Worm (Caenorhabditis elegans) whole organism, young adult: ENCODE results near the gene tag-77.

Source experiments
- B0019.2 ChIP-seq: fragments of 200-800 bp; sonication (Bioruptor generic); conservative IDR thresholded peaks from 2 replicates; pipeline ENCODE4 v1.3.6; 2022; ENCODE audit warnings: missing genetic modification reagents, missing genetic modification characterization, missing compliant biosample characterization
- B0336.3 ChIP-seq: fragments of 200-800 bp; sonication (Bioruptor generic); IDR thresholded peaks from 2 replicates; pipeline ENCODE4 v1.3.6; 2022; ENCODE audit warnings: missing genetic modification characterization, missing compliant biosample characterization
- F23B12.7 ChIP-seq: sonication (generic microtip); optimal IDR thresholded peaks from 2 replicates; lab custom pipeline; 2017; ENCODE audit warnings: missing genetic modification characterization, mild to moderate bottlenecking, missing compliant biosample characterization, antibody characterized with exemption, moderate library complexity; ENCODE audit not compliant: insufficient read depth
- F33H1.4 ChIP-seq: fragments of 200-800 bp; sonication (Bioruptor generic); IDR thresholded peaks from 2 replicates; pipeline ENCODE4 v1.3.6; 2022; ENCODE audit warnings: missing genetic modification reagents, missing genetic modification characterization, missing compliant biosample characterization
- F49E8.2 ChIP-seq: sonication (generic microtip); optimal IDR thresholded peaks from 3 replicates; lab custom pipeline; 2017; ENCODE audit warnings: missing genetic modification characterization, mild to moderate bottlenecking, missing compliant biosample characterization, antibody characterized with exemption, moderate library complexity; ENCODE audit not compliant: insufficient read depth
- F55B11.4 ChIP-seq: sonication (generic microtip); optimal IDR thresholded peaks from 2 replicates; lab custom pipeline; 2016; ENCODE audit warnings: missing compliant biosample characterization, missing genetic modification characterization, borderline replicate concordance; ENCODE audit not compliant: insufficient read depth
- T07F8.4 ChIP-seq: sonication (generic microtip); optimal IDR thresholded peaks from 2 replicates; lab custom pipeline; 2016; ENCODE audit warnings: mild to moderate bottlenecking, missing genetic modification characterization, moderate library complexity, missing compliant biosample characterization
- atf-7 ChIP-seq: sonication (generic microtip); optimal IDR thresholded peaks from 2 replicates; lab custom pipeline; 2017; ENCODE audit warnings: mild to moderate bottlenecking, missing genetic modification characterization, missing compliant biosample characterization
- cebp-1 ChIP-seq, 2 experiments: fragments of 200-800 bp in 1 of 2; sonication (Bioruptor generic) in 1 of 2; sonication (generic microtip) in 1 of 2; IDR thresholded peaks in 1 of 2; optimal IDR thresholded peaks in 1 of 2; 2 replicates each; pipeline versions ENCODE4 v1.3.6 to Lab custom; 2017 to 2022; ENCODE audit warnings: missing compliant biosample characterization in 2 of 2, missing genetic modification characterization in 2 of 2, mild to moderate bottlenecking in 1 of 2, missing genetic modification reagents in 1 of 2, moderate library complexity in 1 of 2
- cebp-2 ChIP-seq: fragments of 200-800 bp; sonication (Bioruptor generic); IDR thresholded peaks from 2 replicates; pipeline ENCODE4 v1.3.6; 2022; ENCODE audit warnings: missing genetic modification characterization, missing compliant biosample characterization
- ceh-27 ChIP-seq: fragments of 200-800 bp; sonication (Bioruptor generic); optimal IDR thresholded peaks from 2 replicates; lab custom pipeline; 2018; ENCODE audit warnings: mild to moderate bottlenecking, missing genetic modification characterization, moderate library complexity, missing compliant biosample characterization
- die-1 ChIP-seq: sonication (generic microtip); optimal IDR thresholded peaks from 2 replicates; lab custom pipeline; 2016; ENCODE audit warnings: missing genotype, mild to moderate bottlenecking, missing genetic modification characterization, missing compliant biosample characterization
- dpff-1 ChIP-seq: sonication (generic microtip); optimal IDR thresholded peaks from 2 replicates; lab custom pipeline; 2017; ENCODE audit warnings: mild to moderate bottlenecking, missing genetic modification characterization, missing compliant biosample characterization
- dpl-1 ChIP-seq: fragments of 150-350 bp; optimal IDR thresholded peaks from 2 replicates; lab custom pipeline; 2014; ENCODE audit warnings: missing biosample characterization, missing genetic modification reagents, missing genetic modification characterization
- efl-1 ChIP-seq: fragments of 150-350 bp; optimal IDR thresholded peaks from 2 replicates; lab custom pipeline; 2014; ENCODE audit warnings: missing biosample characterization, missing genetic modification reagents, missing genetic modification characterization
- egl-44 ChIP-seq: fragments of 200-800 bp; sonication (Bioruptor generic); IDR thresholded peaks from 2 replicates; pipeline ENCODE4 v1.3.6; 2022; ENCODE audit warnings: missing genetic modification reagents, missing genetic modification characterization, missing compliant biosample characterization
- fkh-3 ChIP-seq: sonication (generic microtip); optimal IDR thresholded peaks from 2 replicates; lab custom pipeline; 2016; ENCODE audit warnings: mild to moderate bottlenecking, missing genetic modification characterization, missing compliant biosample characterization
- gei-17 ChIP-seq: fragments of 200-800 bp; sonication (Bioruptor generic); optimal IDR thresholded peaks from 2 replicates; lab custom pipeline; 2018; ENCODE audit warnings: mild to moderate bottlenecking, missing genetic modification characterization, missing compliant biosample characterization
- hmg-1.2 ChIP-seq: fragments of 200-800 bp; sonication (Bioruptor generic); IDR thresholded peaks from 2 replicates; pipeline ENCODE4 v1.3.6; 2022; ENCODE audit warnings: missing genetic modification reagents, missing genetic modification characterization, missing compliant biosample characterization
- lin-26 ChIP-seq: fragments of 200-800 bp; sonication (Bioruptor generic); IDR thresholded peaks from 2 replicates; pipeline ENCODE4 v1.3.6; 2022; ENCODE audit warnings: missing genetic modification reagents, missing genetic modification characterization, missing compliant biosample characterization
- lin-35 ChIP-seq, 3 experiments: fragments of 150-350 bp in 2 of 3; sonication (generic microtip) in 1 of 3; optimal IDR thresholded peaks; 2 replicates each; lab custom pipeline; 2014 to 2018; ENCODE audit warnings: missing biosample characterization in 3 of 3, missing genetic modification characterization in 3 of 3, missing genetic modification reagents in 3 of 3
- lin-54 ChIP-seq: fragments of 200-800 bp; sonication (Bioruptor generic); optimal IDR thresholded peaks from 2 replicates; lab custom pipeline; 2018; ENCODE audit warnings: mild to moderate bottlenecking, missing genetic modification characterization, missing compliant biosample characterization
- lsl-1 ChIP-seq: fragments of 200-800 bp; sonication (Bioruptor generic); optimal IDR thresholded peaks from 2 replicates; lab custom pipeline; 2018; ENCODE audit warnings: mild to moderate bottlenecking, missing genetic modification characterization, moderate library complexity, missing compliant biosample characterization
- lsy-27 ChIP-seq: sonication (generic microtip); optimal IDR thresholded peaks from 2 replicates; lab custom pipeline; 2017; ENCODE audit warnings: missing genetic modification characterization, mild to moderate bottlenecking, missing compliant biosample characterization, antibody characterized with exemption, missing genotype, borderline replicate concordance; ENCODE audit not compliant: insufficient read depth
- madf-6 ChIP-seq: fragments of 200-800 bp; sonication (Bioruptor generic); IDR thresholded peaks from 2 replicates; pipeline ENCODE4 v1.3.6; 2022; ENCODE audit warnings: missing genetic modification reagents, missing genetic modification characterization, missing compliant biosample characterization
- madf-8 ChIP-seq: fragments of 200-800 bp; sonication (Bioruptor generic); conservative IDR thresholded peaks from 2 replicates; pipeline ENCODE4 v1.3.6; 2022; ENCODE audit warnings: missing genetic modification reagents, missing genetic modification characterization, missing compliant biosample characterization
- nhr-27 ChIP-seq: fragments of 200-800 bp; sonication (Bioruptor generic); optimal IDR thresholded peaks from 2 replicates; lab custom pipeline; 2018; ENCODE audit warnings: mild to moderate bottlenecking, missing genetic modification characterization, moderate library complexity, missing compliant biosample characterization
- nhr-80 ChIP-seq: sonication (generic microtip); optimal IDR thresholded peaks from 2 replicates; lab custom pipeline; 2016; ENCODE audit warnings: missing genetic modification characterization, missing compliant biosample characterization
- pbrm-1 ChIP-seq: fragments of 200-800 bp; sonication (Bioruptor generic); IDR thresholded peaks from 2 replicates; pipeline ENCODE4 v1.3.6; 2022; ENCODE audit warnings: missing genetic modification reagents, missing genetic modification characterization, missing compliant biosample characterization
- pha-4 ChIP-seq: fragments of 150-350 bp; sonication (generic microtip); optimal IDR thresholded peaks from 2 replicates; lab custom pipeline; 2014; ENCODE audit warnings: missing biosample characterization, missing genetic modification reagents, missing genetic modification characterization
- sea-2 ChIP-seq: fragments of 200-800 bp; sonication (Bioruptor generic); IDR thresholded peaks from 2 replicates; pipeline ENCODE4 v1.3.6; 2022; ENCODE audit warnings: missing genetic modification characterization, missing compliant biosample characterization
- snpc-4 ChIP-seq, 5 experiments: fragments of 150-350 bp in 1 of 5; sonication (generic microtip) in 4 of 5; optimal IDR thresholded peaks; 2 replicates each; lab custom pipeline; 2014 to 2018; ENCODE audit warnings: missing genetic modification characterization in 5 of 5, missing biosample characterization in 3 of 5, antibody characterized with exemption in 2 of 5, mild to moderate bottlenecking in 2 of 5, missing compliant biosample characterization in 2 of 5, missing genotype in 2 of 5, moderate library complexity in 2 of 5, missing genetic modification reagents in 1 of 5
- somi-1 ChIP-seq: fragments of 200-800 bp; sonication (Bioruptor generic); optimal IDR thresholded peaks from 2 replicates; lab custom pipeline; 2018; ENCODE audit warnings: mild to moderate bottlenecking, missing genetic modification characterization, missing compliant biosample characterization
- sptf-2 ChIP-seq: fragments of 200-800 bp; sonication (Bioruptor generic); optimal IDR thresholded peaks from 2 replicates; lab custom pipeline; 2018; ENCODE audit warnings: mild to moderate bottlenecking, missing genetic modification characterization, missing compliant biosample characterization
- xnd-1 ChIP-seq: sonication (generic microtip); optimal IDR thresholded peaks from 2 replicates; lab custom pipeline; 2016; ENCODE audit warnings: missing genotype, missing genetic modification reagents, missing genetic modification characterization, missing compliant biosample characterization
- ztf-18 ChIP-seq: sonication (generic microtip); optimal IDR thresholded peaks from 2 replicates; lab custom pipeline; 2016; ENCODE audit warnings: missing genotype, mild to moderate bottlenecking, missing genetic modification characterization, missing compliant biosample characterization

tag-77 gene

DNA sequence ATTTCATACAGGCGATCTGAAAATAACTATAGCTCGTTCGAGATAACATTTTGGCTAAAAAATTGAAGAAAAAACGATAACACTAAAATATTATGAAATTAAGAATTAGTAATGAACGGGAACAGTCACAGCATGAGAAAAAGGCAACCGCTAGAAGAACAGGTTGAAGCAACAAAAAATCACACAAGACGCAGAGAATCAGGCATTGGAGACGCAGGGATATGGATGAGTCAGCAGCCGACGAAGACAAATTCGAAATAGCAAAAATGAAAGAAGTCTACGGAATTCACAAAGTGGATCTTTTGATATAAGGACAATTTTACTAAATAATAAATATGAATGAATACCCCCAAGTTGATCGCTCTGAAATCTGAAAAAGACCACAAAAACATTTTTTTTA is at the start of gene tag-77:
TSS of gene tag-77 (minus strand) at position 15 of the 400 bp plus-strand sequence.
- TF ChIP-seq gei-17, result no peak
- 0 out of 2 replicates have a peak, but pooled peaks have one; percentile 50 for TF ChIP-seq lin-26 (GFP tag; lab: Robert Waterston, UW)
- TF ChIP-seq B0336.3 (GFP tag; lab: Robert Waterston, UW), result 0 out of 2 replicates have a peak, but pooled peaks have one; percentile 21
- TF ChIP-seq die-1 (tag; lab: Kevin White, UChicago), result no peak
- TF ChIP-seq cebp-1 (GFP tag; IDR thresholded peaks at IDR 0.05; lab: Robert Waterston, UW), result no peak
- TF ChIP-seq cebp-1 (tag; optimal IDR thresholded peaks at IDR 0.05; lab: Kevin White, UChicago), result peak; percentile 60
- no peak for TF ChIP-seq somi-1 (GFP tag; lab: Kevin White, UChicago)
- 0 out of 2 replicates have a peak, but pooled peaks have one; percentile 31 for TF ChIP-seq madf-6 (GFP tag; lab: Robert Waterston, UW)
- no peak for TF ChIP-seq dpff-1
- no peak for TF ChIP-seq snpc-4 (GFP tag; optimal IDR thresholded peaks at IDR 0.05; lab: Kevin White, UChicago)
- peak in 1 of 4 experiments; percentile 17 for TF ChIP-seq snpc-4 (tag; optimal IDR thresholded peaks at IDR 0.05; lab: Kevin White, UChicago)
- no peak for TF ChIP-seq F55B11.4 (tag; lab: Kevin White, UChicago)
- TF ChIP-seq lsy-27 (tag; lab: Kevin White, UChicago), result no peak
- TF ChIP-seq F33H1.4, result no peak

DNA sequence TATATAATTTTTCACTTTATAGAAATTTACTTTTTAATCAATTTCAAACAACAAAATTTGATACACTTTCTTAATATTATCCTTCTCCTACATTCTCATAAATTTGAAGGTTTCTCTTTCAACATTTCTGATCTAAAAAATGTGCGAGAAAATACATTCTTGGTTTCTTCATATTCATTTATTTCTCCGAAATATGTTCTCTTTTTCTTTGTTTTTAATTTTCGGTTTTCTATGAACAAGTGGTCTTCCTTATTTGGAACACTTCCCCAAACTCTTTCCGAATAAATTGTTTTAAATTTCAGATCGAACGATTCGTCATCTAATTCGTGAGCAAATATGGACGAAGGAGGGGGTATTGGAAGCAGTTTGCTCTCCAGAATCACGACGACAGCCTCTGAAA is 48.8 kb upstream of the tag-77 start, which contains the start of gene npr-22:
TSS of gene npr-22 (plus strand) at position 301 of the 400 bp plus-strand sequence.
- no peak for TF ChIP-seq snpc-4 (GFP tag; optimal IDR thresholded peaks at IDR 0.05; lab: Kevin White, UChicago)
- TF ChIP-seq snpc-4 (tag; optimal IDR thresholded peaks at IDR 0.05; lab: Kevin White, UChicago), result no peak
- TF ChIP-seq ceh-27 (GFP tag; lab: Kevin White, UChicago), result no peak
- TF ChIP-seq F33H1.4, result no peak

DNA sequence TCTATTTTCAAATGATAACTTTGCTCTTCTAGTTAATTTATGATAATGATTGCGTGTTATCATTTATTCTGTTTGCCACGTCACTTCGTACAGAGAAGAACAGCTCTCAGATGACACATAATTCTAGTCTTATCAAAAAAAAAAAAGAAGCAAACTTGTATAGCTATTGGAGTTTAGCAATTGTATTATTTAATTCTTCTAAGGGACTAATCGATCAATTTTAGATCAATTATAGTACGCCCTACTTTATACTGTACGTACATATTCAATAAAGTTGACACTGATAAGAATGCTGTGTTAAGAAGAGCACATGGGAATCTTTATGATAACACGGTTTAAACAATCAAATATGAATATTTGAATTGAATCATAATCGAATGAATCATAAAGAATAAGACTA is 31.9 kb upstream of the tag-77 start:
- TF ChIP-seq nhr-80 (peak; percentile 81), atf-7 (tag; lab: Kevin White, UChicago) (peak; percentile 39), F23B12.7 (tag; lab: Kevin White, UChicago) (no peak), sptf-2 (GFP tag; lab: Kevin White, UChicago) (no peak)

DNA sequence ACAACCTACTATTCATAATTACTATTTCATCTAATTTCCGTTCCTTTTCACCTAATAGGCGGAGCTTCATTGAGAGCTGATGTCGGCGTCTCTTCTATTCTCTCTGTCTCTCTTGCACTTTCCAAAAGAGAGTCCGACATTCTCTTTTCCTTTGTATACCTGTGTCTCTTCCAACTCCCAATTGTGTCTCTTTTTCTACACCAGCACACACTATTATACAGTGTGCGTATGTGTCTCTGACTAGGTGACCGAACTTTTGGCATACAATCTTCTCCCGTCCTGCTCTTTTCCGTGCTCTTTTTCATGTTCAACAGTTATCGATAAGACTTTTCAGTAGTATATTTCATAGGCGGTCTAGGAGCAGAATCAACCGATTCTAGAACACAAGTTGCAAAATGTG is 29.9 kb upstream of the tag-77 start:
- TF ChIP-seq nhr-27 (tag; lab: Kevin White, UChicago) (no peak), lin-54 (GFP tag; lab: Kevin White, UChicago) (peak; percentile 2), cebp-2 (no peak), nhr-80 (peak; percentile 76)

DNA sequence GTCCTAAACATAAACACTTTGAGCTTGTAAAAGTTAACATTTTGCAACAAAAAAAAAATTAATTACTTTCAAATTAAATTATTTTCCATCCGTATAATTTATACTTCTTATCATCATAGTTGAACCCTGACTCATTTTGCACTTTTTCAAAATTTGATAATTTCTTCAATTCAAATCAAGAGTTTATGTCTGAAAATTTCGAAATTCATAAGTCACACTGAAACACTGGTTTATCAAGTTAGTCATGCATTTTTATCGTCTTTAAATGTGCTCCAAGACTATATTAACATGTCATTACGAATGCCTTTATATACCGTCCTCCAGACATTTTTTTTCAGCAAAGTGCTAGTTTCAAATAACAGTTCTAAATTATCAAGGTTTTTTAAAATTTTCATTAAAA is 29.3 kb upstream of the tag-77 start:
- peak; percentile 44 for TF ChIP-seq nhr-80
- no peak; the same call in 1 of the 2 replicates for TF ChIP-seq cebp-1 (GFP tag; IDR thresholded peaks at IDR 0.05; lab: Robert Waterston, UW)
- peak; percentile 26 for TF ChIP-seq cebp-1 (tag; optimal IDR thresholded peaks at IDR 0.05; lab: Kevin White, UChicago)
- TF ChIP-seq xnd-1 (tag; lab: Kevin White, UChicago), result no peak
- no peak for TF ChIP-seq madf-8 (GFP tag; lab: Robert Waterston, UW)

DNA sequence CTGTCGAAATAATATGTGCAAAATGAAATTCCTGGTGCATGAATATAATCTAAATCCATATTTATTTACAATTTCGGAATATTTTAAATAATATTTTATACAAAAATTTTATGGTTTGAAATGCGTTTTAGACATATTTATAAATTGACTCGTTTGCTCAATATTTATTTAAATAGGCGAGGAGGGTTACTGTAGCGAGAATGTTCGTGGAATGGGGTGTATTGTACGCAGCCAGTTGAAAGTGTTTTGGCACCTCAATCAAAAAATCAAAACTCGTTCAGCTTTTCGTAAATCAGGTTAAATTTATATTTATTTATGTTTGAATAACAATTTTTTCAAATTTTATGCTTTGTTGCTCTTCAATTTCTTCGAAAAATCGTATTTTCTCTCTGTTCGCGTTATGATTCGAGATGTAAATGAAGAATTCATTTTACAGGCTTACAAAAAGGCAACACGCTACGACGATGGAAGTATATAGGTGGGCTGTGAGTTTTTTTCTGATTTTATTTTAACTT is 28.4 kb upstream of the tag-77 start, which contains the start of gene hyl-1:
TSS of gene hyl-1 (plus strand) at position 465 of the 515 bp plus-strand sequence.
- TF ChIP-seq efl-1 (GFP tag; lab: Kevin White, UChicago) (no peak), F49E8.2 (tag; lab: Kevin White, UChicago) (no peak), T07F8.4 (tag; lab: Kevin White, UChicago) (no peak), pha-4 (tag; lab: Kevin White, UChicago) (no peak), ztf-18 (no peak), pbrm-1 (GFP tag; lab: Robert Waterston, UW) (no peak), sptf-2 (GFP tag; lab: Kevin White, UChicago) (no peak), B0019.2 (GFP tag; lab: Robert Waterston, UW) (no peak), hmg-1.2 (GFP tag; lab: Robert Waterston, UW) (0 out of 2 replicates have a peak, but pooled peaks have one; percentile 6), fkh-3 (tag; lab: Kevin White, UChicago) (no peak), F33H1.4 (0 out of 2 replicates have a peak, but pooled peaks have one; percentile 9), lin-54 (GFP tag; lab: Kevin White, UChicago) (peak; percentile 54), dpl-1 (GFP tag; lab: Kevin White, UChicago) (no peak), sea-2 (no peak), egl-44 (GFP tag; lab: Robert Waterston, UW) (no peak), lsl-1 (peak; percentile 71), lin-35 (GFP tag; optimal IDR thresholded peaks at IDR 0.05; lab: Kevin White, UChicago) (peak in 1 of 3 experiments; percentile 15), madf-6 (GFP tag; lab: Robert Waterston, UW) (peak; percentile 35; the same call in 1 of the 2 replicates)
